Fruit fly (Drosophila melanogaster): ENCODE data around the gene CG17726.

Gene CG17726

DNA sequence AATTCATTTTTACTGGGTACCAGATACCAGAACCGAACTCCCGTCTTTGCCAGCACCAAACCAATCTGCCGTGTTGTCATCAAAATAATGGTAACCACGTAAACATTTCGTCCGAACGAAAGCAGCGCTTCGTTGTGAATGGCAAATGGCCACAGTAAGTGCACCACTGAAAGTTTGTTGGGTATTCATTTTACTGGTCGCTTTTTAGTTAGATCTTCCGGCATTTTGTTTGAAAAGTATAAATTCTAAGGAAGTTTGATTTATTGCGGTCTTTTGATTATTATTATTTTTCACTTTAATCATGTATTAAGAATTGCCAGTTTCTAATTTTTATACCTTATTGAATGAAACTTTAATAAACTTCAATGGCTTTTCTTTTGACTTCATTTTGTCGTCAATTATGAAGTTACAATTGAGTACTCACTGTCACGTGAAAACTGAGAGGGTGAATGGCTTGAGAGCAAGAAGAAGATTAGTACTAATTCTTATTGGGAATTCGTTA, 12.1 kb upstream of the CG17726 start, which contains the start of gene ZnT86D (continued):
- TF ChIP-seq gt (GFP tag; IDR thresholded peaks at IDR 0.05) (no peak), CG14667 (GFP tag; IDR thresholded peaks at IDR 0.05) (no peak), scrt (GFP tag; optimal IDR thresholded peaks at IDR 0.05) (peak; percentile 20), CG13624 (GFP tag; optimal IDR thresholded peaks at IDR 0.05) (peak; percentile 11), fd96Cb (tag; optimal IDR thresholded peaks at IDR 0.05) (peak; percentile 37), D19B (GFP tag; optimal IDR thresholded peaks at IDR 0.05) (peak; percentile 64), Ptx1 (GFP tag; IDR thresholded peaks at IDR 0.05) (peak; percentile 68), Dref (GFP tag; IDR thresholded peaks at IDR 0.05) (no peak), schlank (tag; optimal IDR thresholded peaks at IDR 0.05) (peak; percentile 57), CG12104 (GFP tag; optimal IDR thresholded peaks at IDR 0.05) (peak; percentile 20), CG16813 (GFP tag; IDR thresholded peaks at IDR 0.05; ENCODE audit: partially characterized antibody) (no peak), hb (GFP tag; IDR thresholded peaks at IDR 0.05; ENCODE audit: partially characterized antibody) (no peak), CG11456 (GFP tag; IDR thresholded peaks at IDR 0.05) (no peak), HLH54F (GFP tag; optimal IDR thresholded peaks at IDR 0.05) (peak; percentile 75), nau (GFP tag; optimal IDR thresholded peaks at IDR 0.05) (no peak), Hmr (GFP tag; optimal IDR thresholded peaks at IDR 0.05) (peak; percentile 47), H2.0 (GFP tag; IDR thresholded peaks at IDR 0.05) (no peak), CG4730 (GFP tag; IDR thresholded peaks at IDR 0.05) (no peak), nerfin-2 (GFP tag; IDR thresholded peaks at IDR 0.05; ENCODE audit: partially characterized antibody) (no peak), prd (optimal IDR thresholded peaks at IDR 0.05) (no peak), prd (GFP tag; IDR thresholded peaks at IDR 0.05) (peak; percentile 69), Max (GFP tag; optimal IDR thresholded peaks at IDR 0.05) (no peak), CG13296 (GFP tag; optimal IDR thresholded peaks at IDR 0.05) (peak; percentile 67), Xbp1 (GFP tag; optimal IDR thresholded peaks at IDR 0.05) (peak; percentile 54), Doc3 (GFP tag; IDR thresholded peaks at IDR 0.05; ENCODE audit: partially characterized antibody) (no peak), h (optimal IDR thresholded peaks at IDR 0.05) (no peak), CG33213 (GFP tag; optimal IDR thresholded peaks at IDR 0.05) (no peak), CG11560 (tag; IDR thresholded peaks at IDR 0.05) (no peak), Bgb (GFP tag; IDR thresholded peaks at IDR 0.05; ENCODE audit: partially characterized antibody) (no peak), usp (GFP tag; optimal IDR thresholded peaks at IDR 0.05) (no peak), tll (GFP tag; optimal IDR thresholded peaks at IDR 0.05) (peak; percentile 18 to 88), tna (GFP tag; IDR thresholded peaks at IDR 0.05; ENCODE audit: partially characterized antibody) (no peak), CG10209 (GFP tag; optimal IDR thresholded peaks at IDR 0.05) (peak; percentile 53), CG17912 (GFP tag; optimal IDR thresholded peaks at IDR 0.05) (peak; percentile 2), CG3838 (GFP tag; optimal IDR thresholded peaks at IDR 0.05) (peak; percentile 26), Aef1 (GFP tag; IDR thresholded peaks at IDR 0.05) (peak; percentile 49; the same call in 2 of the 3 replicates), gsb (GFP tag; IDR thresholded peaks at IDR 0.05) (no peak), en (GFP tag; optimal IDR thresholded peaks at IDR 0.05) (no peak), CG3726 (GFP tag; IDR thresholded peaks at IDR 0.05) (no peak), CG12299 (tag; optimal IDR thresholded peaks at IDR 0.05) (peak; percentile 36), rib (GFP tag; IDR thresholded peaks at IDR 0.05) (no peak), Hr51 (GFP tag; optimal IDR thresholded peaks at IDR 0.05) (peak; percentile 34 to 62), Antp (GFP tag; optimal IDR thresholded peaks at IDR 0.05) (peak; percentile 49), Sin3A (optimal IDR thresholded peaks at IDR 0.05) (peak; percentile 28), Poxn (GFP tag; IDR thresholded peaks at IDR 0.05) (no peak), nom (GFP tag; optimal IDR thresholded peaks at IDR 0.05) (peak; percentile 35), stwl (tag; optimal IDR thresholded peaks at IDR 0.05) (peak; percentile 58), ewg (GFP tag; optimal IDR thresholded peaks at IDR 0.05) (peak; percentile 10), chn (GFP tag; optimal IDR thresholded peaks at IDR 0.05) (no peak), Jarid2 (GFP tag; optimal IDR thresholded peaks at IDR 0.05) (no peak), ERR (GFP tag; optimal IDR thresholded peaks at IDR 0.05) (no peak)

Measured in whole organism, embryonic.